Worm (Caenorhabditis elegans) whole organism, midembryonic: ENCODE results near the gene ZC239.15.
"Not testable (repeated sequence)": the region's sequence is repeated elsewhere in the genome, so short reads cannot be mapped to it uniquely, and the experiment has no call there.

Experiments
- T22C8.4 ChIP-seq: fragments of 200-800 bp; sonication (Bioruptor generic); IDR thresholded peaks from 2 replicates; pipeline ENCODE4 v1.3.6; 2022; ENCODE audit warnings: missing genetic modification characterization, missing compliant biosample characterization
- cog-1 ChIP-seq: sonication (generic microtip); optimal IDR thresholded peaks from 2 replicates; lab custom pipeline; 2016; ENCODE audit warnings: missing genetic modification characterization, missing compliant biosample characterization
- flt-1 ChIP-seq: fragments of 200-800 bp; sonication (Bioruptor generic); IDR thresholded peaks from 2 replicates; pipeline ENCODE4 v1.3.6; 2022; ENCODE audit warnings: missing genetic modification characterization, missing compliant biosample characterization
- klf-2 ChIP-seq: fragments of 200-800 bp; sonication (Bioruptor generic); conservative IDR thresholded peaks from 2 replicates; pipeline ENCODE4 v1.3.6; 2022; ENCODE audit warnings: missing genetic modification reagents, missing genetic modification characterization, missing compliant biosample characterization
- med-1 ChIP-seq: sonication (generic microtip); optimal IDR thresholded peaks from 2 replicates; lab custom pipeline; 2017; ENCODE audit warnings: missing genetic modification characterization, mild to moderate bottlenecking, missing compliant biosample characterization, antibody characterized with exemption, missing genetic modification reagents; ENCODE audit not compliant: insufficient read depth
- ref-1 ChIP-seq: fragments of 200-800 bp; sonication (Bioruptor generic); conservative IDR thresholded peaks from 2 replicates; pipeline ENCODE4 v1.3.6; 2022; ENCODE audit warnings: missing genetic modification reagents, missing genetic modification characterization, missing compliant biosample characterization
- tab-1 ChIP-seq: fragments of 200-800 bp; sonication (Bioruptor generic); IDR thresholded peaks from 2 replicates; pipeline ENCODE4 v1.3.6; 2022; ENCODE audit warnings: missing genetic modification characterization, missing compliant biosample characterization
- ztf-23 ChIP-seq: fragments of 200-800 bp; sonication (Bioruptor generic); IDR thresholded peaks from 2 replicates; pipeline ENCODE4 v1.3.6; 2022; ENCODE audit warnings: missing genetic modification reagents, missing genetic modification characterization, missing compliant biosample characterization
- ztf-29 ChIP-seq: fragments of 200-800 bp; sonication (Bioruptor generic); IDR thresholded peaks from 2 replicates; pipeline ENCODE4 v1.3.6; 2022; ENCODE audit warnings: missing genetic modification reagents, missing genetic modification characterization, missing compliant biosample characterization

ZC239.15 gene

DNA sequence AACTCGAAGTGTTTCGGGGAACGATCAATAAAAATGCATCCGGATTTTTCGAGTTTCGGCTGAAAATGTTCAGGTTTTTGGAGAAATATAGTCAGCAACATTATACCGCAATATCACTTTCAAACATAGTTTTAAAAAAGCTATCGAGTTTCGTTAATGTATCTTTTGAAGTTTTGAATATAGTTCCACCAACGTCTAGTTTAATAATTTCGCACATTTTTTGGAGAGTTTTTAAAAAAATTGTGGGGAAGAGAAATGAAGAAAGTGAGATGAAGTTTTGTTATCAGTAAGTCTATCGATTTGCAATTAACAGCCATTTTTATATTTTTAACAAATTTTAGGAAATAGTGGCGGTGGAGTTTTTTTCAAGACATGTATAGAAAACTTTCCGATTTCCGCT, 1.2 kb upstream of the ZC239.15 start, which contains the start of gene ZC239.17:
ZC239.17 (minus strand) TSS at position 101 of the 400 bp plus-strand sequence.
- TF ChIP-seq ztf-23 (GFP tag; lab: Robert Waterston, UW), result no peak
- TF ChIP-seq T22C8.4 (GFP tag; lab: Robert Waterston, UW), result no peak
- TF ChIP-seq ztf-29, result no peak
- no peak for TF ChIP-seq flt-1 (GFP tag; lab: Robert Waterston, UW)
- TF ChIP-seq tab-1 (GFP tag; lab: Robert Waterston, UW), result no peak
- TF ChIP-seq klf-2 (GFP tag; lab: Robert Waterston, UW), result no peak
- no peak for TF ChIP-seq med-1 (GFP tag; lab: Kevin White, UChicago)
- TF ChIP-seq cog-1 (tag; lab: Kevin White, UChicago), result no peak
- no peak for TF ChIP-seq ref-1 (GFP tag; lab: Robert Waterston, UW)

DNA sequence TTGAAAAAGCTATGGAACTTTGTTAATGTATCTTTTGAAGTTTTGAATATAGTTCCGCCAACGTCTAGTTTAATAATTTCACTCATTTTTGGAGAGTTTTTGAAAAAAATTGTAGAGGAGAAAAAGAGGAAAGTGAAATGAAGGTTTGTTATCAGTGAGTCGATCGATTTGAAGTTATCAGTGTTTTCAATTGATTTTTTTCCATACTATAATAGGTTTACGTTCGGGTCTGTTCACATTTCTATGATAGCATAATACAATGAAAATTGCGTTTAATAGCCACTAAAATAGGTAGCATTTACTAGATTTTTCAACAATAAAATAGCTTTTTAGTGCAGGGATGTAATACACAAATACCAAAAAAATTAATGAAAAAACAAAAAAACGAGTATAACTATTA, 669 bp upstream of the ZC239.15 start, which contains the start of gene ZC239.16:
ZC239.16 (minus strand) TSS at position 120 of the 400 bp plus-strand sequence.
- TF ChIP-seq flt-1 (GFP tag; lab: Robert Waterston, UW), result no peak
- TF ChIP-seq ztf-29, result no peak
- TF ChIP-seq T22C8.4 (GFP tag; lab: Robert Waterston, UW), result no peak
- no peak for TF ChIP-seq cog-1 (tag; lab: Kevin White, UChicago)
- no peak for TF ChIP-seq ztf-23 (GFP tag; lab: Robert Waterston, UW)
- TF ChIP-seq ref-1 (GFP tag; lab: Robert Waterston, UW), result no peak
- TF ChIP-seq tab-1 (GFP tag; lab: Robert Waterston, UW), result no peak
- no peak for TF ChIP-seq med-1 (GFP tag; lab: Kevin White, UChicago)
- TF ChIP-seq klf-2 (GFP tag; lab: Robert Waterston, UW), result no peak

DNA sequence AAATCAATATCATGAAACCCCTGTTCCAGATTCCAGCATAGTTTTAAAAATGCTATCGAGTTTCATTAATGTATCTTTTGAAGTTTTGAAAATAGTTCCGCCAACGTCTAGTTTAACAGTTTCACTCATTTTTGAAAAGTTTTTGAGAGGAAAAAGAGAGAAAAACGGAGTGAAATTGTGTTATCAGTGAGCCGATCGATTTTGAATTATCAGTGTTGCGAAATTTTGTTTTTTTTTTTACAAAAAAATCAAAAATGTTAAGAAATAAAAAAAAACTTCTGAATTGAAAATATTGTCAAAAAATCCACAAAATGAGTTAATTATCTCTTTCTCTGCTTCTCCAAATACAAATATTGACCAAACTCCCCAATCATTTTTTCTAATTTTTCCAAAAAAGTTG, 1.8 kb downstream of the ZC239.15 start, which contains the start of gene ZC239.13:
ZC239.13 (minus strand) TSS at position 154 of the 400 bp plus-strand sequence.
- no peak for TF ChIP-seq ref-1 (GFP tag; lab: Robert Waterston, UW)
- no peak for TF ChIP-seq tab-1 (GFP tag; lab: Robert Waterston, UW)
- TF ChIP-seq med-1 (GFP tag; lab: Kevin White, UChicago), result no peak
- TF ChIP-seq klf-2 (GFP tag; lab: Robert Waterston, UW), result no peak
- TF ChIP-seq T22C8.4 (GFP tag; lab: Robert Waterston, UW), result no peak
- no peak for TF ChIP-seq ztf-23 (GFP tag; lab: Robert Waterston, UW)
- TF ChIP-seq ztf-29, result no peak
- TF ChIP-seq cog-1 (tag; lab: Kevin White, UChicago), result no peak
- no peak for TF ChIP-seq flt-1 (GFP tag; lab: Robert Waterston, UW)

DNA sequence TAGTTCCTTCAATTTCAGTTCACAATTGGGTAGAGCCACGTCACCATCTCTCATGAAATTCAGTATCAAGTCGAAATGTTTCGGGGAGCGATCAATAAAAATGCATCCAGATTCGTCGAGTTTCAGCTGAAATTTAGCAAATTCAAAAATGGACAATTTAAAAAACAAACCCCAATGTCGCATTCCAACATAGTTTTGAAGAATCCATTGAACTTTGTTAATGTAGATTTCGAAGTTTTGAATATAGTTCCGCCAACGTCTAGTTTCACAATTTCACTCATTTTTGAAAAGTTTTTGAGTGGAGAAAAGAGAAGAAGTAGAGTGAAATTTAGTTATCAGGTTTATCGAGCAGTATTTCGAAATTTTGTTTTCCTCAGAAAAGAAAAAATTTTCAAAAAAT, 2.8 kb downstream of the ZC239.15 start, which contains the start of gene ZC239.14:
ZC239.14 (minus strand) TSS at position 305 of the 400 bp plus-strand sequence.
- TF ChIP-seq ztf-29 (no peak), tab-1 (GFP tag; lab: Robert Waterston, UW) (no peak), med-1 (GFP tag; lab: Kevin White, UChicago) (no peak), ztf-23 (GFP tag; lab: Robert Waterston, UW) (no peak), cog-1 (tag; lab: Kevin White, UChicago) (no peak), klf-2 (GFP tag; lab: Robert Waterston, UW) (no peak), T22C8.4 (GFP tag; lab: Robert Waterston, UW) (no peak), ref-1 (GFP tag; lab: Robert Waterston, UW) (no peak), flt-1 (GFP tag; lab: Robert Waterston, UW) (no peak)

DNA sequence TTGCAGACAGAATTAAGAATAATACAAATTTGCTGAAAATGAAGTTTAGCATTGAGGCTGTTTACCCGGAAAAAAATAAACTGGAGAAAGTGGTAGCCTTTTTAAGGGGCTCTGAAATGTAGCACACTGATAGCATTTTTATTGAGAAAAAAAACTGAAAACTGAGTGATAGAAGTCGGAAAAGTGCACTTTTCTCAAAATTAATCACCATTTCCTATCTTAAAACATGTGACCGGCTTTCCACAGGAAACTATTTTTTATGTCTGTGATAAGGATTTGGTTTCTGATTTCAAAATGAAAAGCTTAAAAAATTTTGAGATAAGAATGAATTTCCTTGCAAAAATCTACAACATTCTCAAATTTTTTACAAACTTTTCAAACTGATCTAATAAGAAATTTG, 3.8 kb downstream of the ZC239.15 start, which contains the start of gene ZC239.22:
ZC239.22 (minus strand) TSS at position 101 of the 400 bp plus-strand sequence.
- TF ChIP-seq flt-1 (GFP tag; lab: Robert Waterston, UW) (no peak), ztf-23 (GFP tag; lab: Robert Waterston, UW) (no peak), T22C8.4 (GFP tag; lab: Robert Waterston, UW) (no peak), med-1 (GFP tag; lab: Kevin White, UChicago) (no peak), tab-1 (GFP tag; lab: Robert Waterston, UW) (no peak), cog-1 (tag; lab: Kevin White, UChicago) (no peak), ztf-29 (no peak)

DNA sequence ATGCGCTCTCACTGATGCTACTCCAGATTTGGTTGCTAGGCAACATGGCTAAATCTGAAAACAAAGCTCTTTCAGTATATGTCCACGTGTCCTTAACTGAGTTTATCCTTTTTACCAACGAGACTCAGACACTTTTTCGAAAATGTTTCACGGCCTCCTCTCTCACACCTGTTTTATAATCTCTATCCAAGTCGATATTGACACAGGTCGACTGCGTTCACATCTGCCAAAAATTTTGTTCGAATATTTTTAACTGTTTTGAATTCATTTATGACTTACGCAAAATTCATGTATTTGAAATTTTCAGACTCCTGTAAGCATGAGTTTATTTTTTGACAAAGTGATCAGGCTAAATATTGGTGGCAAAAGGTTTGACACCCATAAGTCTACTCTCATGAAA, 8.8 kb downstream of the ZC239.15 start, which contains the start of gene ZC239.3:
ZC239.3 (plus strand) TSS at position 301 of the 400 bp plus-strand sequence.
- not testable (repeated sequence) for TF ChIP-seq cog-1 (tag; lab: Kevin White, UChicago); ztf-29; ztf-23 (GFP tag; lab: Robert Waterston, UW)

DNA sequence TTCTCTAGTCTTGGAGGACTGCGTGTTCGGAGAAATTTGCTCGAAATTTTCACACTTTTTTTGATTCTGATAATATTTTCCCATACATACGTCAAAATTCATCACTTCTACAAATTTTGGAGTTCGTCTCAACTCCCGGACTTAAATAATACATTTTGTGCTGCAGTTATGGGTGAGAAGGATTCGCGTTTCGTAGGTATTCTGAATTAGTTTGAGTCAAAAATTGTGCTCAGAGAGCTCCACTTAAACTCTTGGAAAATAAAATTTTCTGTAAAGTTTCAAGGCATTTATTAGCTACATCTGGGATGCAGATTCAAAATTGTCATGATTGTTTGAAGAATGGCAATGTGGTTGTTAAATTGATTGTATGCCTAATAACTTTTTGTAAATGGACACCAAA, 10.6 kb downstream of the ZC239.15 start, which contains the start of gene ZC239.4:
ZC239.4 (plus strand) TSS at position 301 of the 400 bp plus-strand sequence.
- TF ChIP-seq cog-1 (tag; lab: Kevin White, UChicago) (no peak), med-1 (GFP tag; lab: Kevin White, UChicago) (no peak), T22C8.4 (GFP tag; lab: Robert Waterston, UW) (no peak), klf-2 (GFP tag; lab: Robert Waterston, UW) (no peak)

DNA sequence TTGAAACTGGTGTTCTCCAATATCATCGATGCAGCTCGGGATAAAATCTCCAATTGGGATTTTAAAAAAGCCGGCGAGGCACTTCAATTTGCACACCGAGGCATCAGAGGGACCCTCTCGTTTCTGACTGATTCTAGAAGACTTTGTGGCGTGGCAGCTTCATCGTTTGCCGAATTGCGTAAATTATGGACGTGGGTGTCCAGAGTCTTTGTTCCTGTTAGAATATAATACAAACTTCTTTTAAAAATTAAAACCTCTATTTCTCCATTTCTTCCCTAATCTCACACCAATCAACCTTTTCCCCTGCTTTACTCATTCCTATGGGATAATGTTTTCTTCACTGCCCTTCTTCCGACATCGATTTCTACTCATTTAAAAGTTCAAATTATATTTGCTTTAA, 14.2 kb downstream of the ZC239.15 start, which contains the start of gene ZC239.5:
ZC239.5 (plus strand) TSS at position 301 of the 400 bp plus-strand sequence.
- TF ChIP-seq klf-2 (GFP tag; lab: Robert Waterston, UW) (no peak), flt-1 (GFP tag; lab: Robert Waterston, UW) (no peak), med-1 (GFP tag; lab: Kevin White, UChicago) (no peak), ztf-29 (no peak), ztf-23 (GFP tag; lab: Robert Waterston, UW) (no peak), cog-1 (tag; lab: Kevin White, UChicago) (no peak), T22C8.4 (GFP tag; lab: Robert Waterston, UW) (no peak), tab-1 (GFP tag; lab: Robert Waterston, UW) (no peak), ref-1 (GFP tag; lab: Robert Waterston, UW) (no peak)

DNA sequence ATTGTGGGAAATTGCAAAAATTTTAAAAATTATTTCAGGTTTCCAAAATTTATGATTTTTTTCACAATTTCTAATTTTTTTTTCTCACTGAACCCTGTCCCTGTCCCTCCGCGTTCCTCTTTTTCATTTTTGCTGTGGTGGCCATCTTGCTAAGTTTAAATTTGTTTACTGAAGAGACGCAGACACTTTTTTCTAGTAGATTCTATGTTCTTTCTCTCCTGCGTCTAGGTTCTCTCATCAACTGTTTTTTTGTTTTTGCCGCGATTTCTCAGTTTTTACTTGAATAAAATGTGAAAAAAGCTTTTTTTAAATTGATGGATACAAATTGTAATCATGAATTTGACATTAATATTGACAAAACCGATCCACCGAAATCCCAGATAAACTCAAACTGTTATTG, 15.3 kb downstream of the ZC239.15 start, which contains the start of gene ZC239.6:
ZC239.6 (plus strand) TSS at position 381 of the 400 bp plus-strand sequence.
- TF ChIP-seq ref-1 (GFP tag; lab: Robert Waterston, UW) (no peak), T22C8.4 (GFP tag; lab: Robert Waterston, UW) (no peak), flt-1 (GFP tag; lab: Robert Waterston, UW) (no peak), ztf-29 (no peak)
